Worm (Caenorhabditis elegans) whole organism, L2 larva: ENCODE measurements around the gene rps-16.

Experiments used
- nhr-6 ChIP-seq: fragments of 150-350 bp; optimal IDR thresholded peaks from 2 replicates; lab custom pipeline; 2014; ENCODE audit warnings: missing biosample characterization, missing genetic modification characterization
- nhr-77 ChIP-seq: fragments of 150-350 bp; optimal IDR thresholded peaks from 2 replicates; lab custom pipeline; 2014; ENCODE audit warnings: missing biosample characterization, missing genetic modification characterization
- unc-62 ChIP-seq: fragments of 150-350 bp; optimal IDR thresholded peaks from 2 replicates; lab custom pipeline; 2014; ENCODE audit warnings: missing biosample characterization, missing genetic modification reagents, missing genetic modification characterization

ce11 chrV:15000055-15000704, at the start of gene rps-16:
- TF ChIP-seq nhr-77 (tag; lab: Kevin White, UChicago) (no peak), nhr-6 (tag; lab: Kevin White, UChicago) (no peak), unc-62 (GFP tag; lab: Kevin White, UChicago) (no peak)
